Worm (Caenorhabditis elegans) whole organism, young adult: ENCODE data around the gene F14D2.7.

ENCODE experiments used
- B0019.2 ChIP-seq: fragments of 200-800 bp; sonication (Bioruptor generic); conservative IDR thresholded peaks from 2 replicates; pipeline ENCODE4 v1.3.6; 2022; ENCODE audit warnings: missing genetic modification reagents, missing genetic modification characterization, missing compliant biosample characterization
- B0035.1 ChIP-seq: sonication (generic microtip); optimal IDR thresholded peaks from 2 replicates; lab custom pipeline; 2016; ENCODE audit warnings: missing genetic modification characterization, mild to moderate bottlenecking, missing compliant biosample characterization, missing genotype, missing genetic modification reagents
- B0261.1 ChIP-seq: sonication (generic microtip); optimal IDR thresholded peaks from 2 replicates; lab custom pipeline; 2016; ENCODE audit warnings: mild to moderate bottlenecking, missing genetic modification characterization, moderate library complexity, missing compliant biosample characterization
- B0336.3 ChIP-seq: fragments of 200-800 bp; sonication (Bioruptor generic); IDR thresholded peaks from 2 replicates; pipeline ENCODE4 v1.3.6; 2022; ENCODE audit warnings: missing genetic modification characterization, missing compliant biosample characterization
- C06A6.2 ChIP-seq: fragments of 200-800 bp; sonication (Bioruptor generic); conservative IDR thresholded peaks from 2 replicates; pipeline ENCODE4 v1.3.6; 2022; ENCODE audit warnings: missing genetic modification characterization, missing compliant biosample characterization
- F57C9.4 ChIP-seq: sonication (generic microtip); optimal IDR thresholded peaks from 2 replicates; lab custom pipeline; 2017; ENCODE audit warnings: mild to moderate bottlenecking, missing genetic modification characterization, missing compliant biosample characterization
- T26A5.8 ChIP-seq: sonication (generic microtip); optimal IDR thresholded peaks from 2 replicates; lab custom pipeline; 2016; ENCODE audit warnings: missing genetic modification characterization, missing compliant biosample characterization
- Y53G8AR.9 ChIP-seq: fragments of 200-800 bp; sonication (Bioruptor generic); conservative IDR thresholded peaks from 2 replicates; pipeline ENCODE4 v1.3.6; 2022; ENCODE audit warnings: missing genetic modification reagents, missing genetic modification characterization, missing compliant biosample characterization
- athp-1 ChIP-seq: sonication (generic microtip); optimal IDR thresholded peaks from 2 replicates; lab custom pipeline; 2017; ENCODE audit warnings: mild to moderate bottlenecking, missing genetic modification characterization, missing compliant biosample characterization
- attf-6 ChIP-seq: fragments of 200-800 bp; sonication (Bioruptor generic); IDR thresholded peaks from 2 replicates; pipeline ENCODE4 v1.3.6; 2022; ENCODE audit warnings: missing genetic modification reagents, missing genetic modification characterization, missing compliant biosample characterization
- ceh-100 ChIP-seq: fragments of 200-800 bp; sonication (Bioruptor generic); IDR thresholded peaks from 2 replicates; pipeline ENCODE4 v1.3.6; 2022; ENCODE audit warnings: missing genetic modification reagents, missing genetic modification characterization, missing compliant biosample characterization
- dox-1 ChIP-seq: fragments of 200-800 bp; sonication (Bioruptor generic); IDR thresholded peaks from 2 replicates; pipeline ENCODE4 v1.3.6; 2022; ENCODE audit warnings: missing genetic modification reagents, missing genetic modification characterization, missing compliant biosample characterization
- efl-1 ChIP-seq: fragments of 150-350 bp; optimal IDR thresholded peaks from 2 replicates; lab custom pipeline; 2014; ENCODE audit warnings: missing biosample characterization, missing genetic modification reagents, missing genetic modification characterization
- him-1 ChIP-seq: sonication (generic microtip); optimal IDR thresholded peaks from 2 replicates; lab custom pipeline; 2016; ENCODE audit warnings: missing genotype, missing genetic modification reagents, missing genetic modification characterization, missing compliant biosample characterization
- hlh-12 ChIP-seq: sonication (generic microtip); optimal IDR thresholded peaks from 2 replicates; lab custom pipeline; 2016; ENCODE audit warnings: missing genetic modification characterization, missing compliant biosample characterization
- hlh-26 ChIP-seq: fragments of 200-800 bp; sonication (Bioruptor generic); conservative IDR thresholded peaks from 2 replicates; pipeline ENCODE4 v1.3.6; 2022; ENCODE audit warnings: missing genetic modification reagents, missing genetic modification characterization, missing compliant biosample characterization
- hmg-1.2 ChIP-seq: fragments of 200-800 bp; sonication (Bioruptor generic); IDR thresholded peaks from 2 replicates; pipeline ENCODE4 v1.3.6; 2022; ENCODE audit warnings: missing genetic modification reagents, missing genetic modification characterization, missing compliant biosample characterization
- hsf-1 ChIP-seq: fragments of 200-800 bp; sonication (Bioruptor generic); IDR thresholded peaks from 2 replicates; pipeline ENCODE4 v1.3.6; 2022; ENCODE audit warnings: missing genetic modification reagents, missing genetic modification characterization, missing compliant biosample characterization
- let-526 ChIP-seq: fragments of 200-800 bp; sonication (Bioruptor generic); IDR thresholded peaks from 2 replicates; pipeline ENCODE4 v1.3.6; 2022; ENCODE audit warnings: missing genetic modification reagents, missing genetic modification characterization, missing compliant biosample characterization
- lin-26 ChIP-seq: fragments of 200-800 bp; sonication (Bioruptor generic); IDR thresholded peaks from 2 replicates; pipeline ENCODE4 v1.3.6; 2022; ENCODE audit warnings: missing genetic modification reagents, missing genetic modification characterization, missing compliant biosample characterization
- lin-35 ChIP-seq, 3 experiments: fragments of 150-350 bp in 2 of 3; sonication (generic microtip) in 1 of 3; optimal IDR thresholded peaks; 2 replicates each; lab custom pipeline; 2014 to 2018; ENCODE audit warnings: missing biosample characterization in 3 of 3, missing genetic modification characterization in 3 of 3, missing genetic modification reagents in 3 of 3
- lsy-27 ChIP-seq: sonication (generic microtip); optimal IDR thresholded peaks from 2 replicates; lab custom pipeline; 2017; ENCODE audit warnings: missing genetic modification characterization, mild to moderate bottlenecking, missing compliant biosample characterization, antibody characterized with exemption, missing genotype, borderline replicate concordance; ENCODE audit not compliant: insufficient read depth
- mel-28 ChIP-seq: sonication (generic microtip); optimal IDR thresholded peaks from 2 replicates; lab custom pipeline; 2016; ENCODE audit warnings: borderline replicate concordance, mild to moderate bottlenecking, missing genetic modification characterization, missing compliant biosample characterization
- mxl-1 ChIP-seq: sonication (generic microtip); optimal IDR thresholded peaks from 2 replicates; lab custom pipeline; 2016; ENCODE audit warnings: missing genetic modification characterization, missing compliant biosample characterization
- nhr-179 ChIP-seq: sonication (generic microtip); optimal IDR thresholded peaks from 2 replicates; lab custom pipeline; 2016; ENCODE audit warnings: mild to moderate bottlenecking, missing genetic modification characterization, missing compliant biosample characterization
- nhr-27 ChIP-seq: fragments of 200-800 bp; sonication (Bioruptor generic); optimal IDR thresholded peaks from 2 replicates; lab custom pipeline; 2018; ENCODE audit warnings: mild to moderate bottlenecking, missing genetic modification characterization, moderate library complexity, missing compliant biosample characterization
- pha-4 ChIP-seq: fragments of 150-350 bp; sonication (generic microtip); optimal IDR thresholded peaks from 2 replicates; lab custom pipeline; 2014; ENCODE audit warnings: missing biosample characterization, missing genetic modification reagents, missing genetic modification characterization
- rcor-1 ChIP-seq: fragments of 200-800 bp; sonication (Bioruptor generic); IDR thresholded peaks from 2 replicates; pipeline ENCODE4 v1.3.6; 2022; ENCODE audit warnings: missing genetic modification reagents, missing genetic modification characterization, missing compliant biosample characterization
- rpc-1 ChIP-seq, 2 experiments: fragments of 150-350 bp in 1 of 2; sonication (generic microtip) in 1 of 2; optimal IDR thresholded peaks; 2 replicates each; lab custom pipeline; 2014 to 2018; ENCODE audit warnings: missing biosample characterization in 1 of 2, missing genetic modification characterization in 1 of 2, missing genetic modification reagents in 1 of 2, missing genotype in 1 of 2
- sea-2 ChIP-seq: fragments of 200-800 bp; sonication (Bioruptor generic); IDR thresholded peaks from 2 replicates; pipeline ENCODE4 v1.3.6; 2022; ENCODE audit warnings: missing genetic modification characterization, missing compliant biosample characterization
- snpc-4 ChIP-seq, 5 experiments: fragments of 150-350 bp in 1 of 5; sonication (generic microtip) in 4 of 5; optimal IDR thresholded peaks; 2 replicates each; lab custom pipeline; 2014 to 2018; ENCODE audit warnings: missing genetic modification characterization in 5 of 5, missing biosample characterization in 3 of 5, antibody characterized with exemption in 2 of 5, mild to moderate bottlenecking in 2 of 5, missing compliant biosample characterization in 2 of 5, missing genotype in 2 of 5, moderate library complexity in 2 of 5, missing genetic modification reagents in 1 of 5
- tbx-9 ChIP-seq: sonication (generic microtip); optimal IDR thresholded peaks from 2 replicates; lab custom pipeline; 2016; ENCODE audit warnings: borderline replicate concordance, missing genetic modification characterization, inconsistent platforms, missing compliant biosample characterization
- zfh-2 ChIP-seq: fragments of 200-800 bp; sonication (Bioruptor generic); conservative IDR thresholded peaks from 2 replicates; pipeline ENCODE4 v1.3.6; 2022; ENCODE audit warnings: missing genetic modification reagents, missing genetic modification characterization, missing compliant biosample characterization
- zim-3 ChIP-seq: sonication (generic microtip); optimal IDR thresholded peaks from 2 replicates; lab custom pipeline; 2017; ENCODE audit warnings: mild to moderate bottlenecking, missing genetic modification characterization, moderate library complexity, missing compliant biosample characterization
- ztf-18 ChIP-seq: sonication (generic microtip); optimal IDR thresholded peaks from 2 replicates; lab custom pipeline; 2016; ENCODE audit warnings: missing genotype, mild to moderate bottlenecking, missing genetic modification characterization, missing compliant biosample characterization
- ztf-28 ChIP-seq: fragments of 200-800 bp; sonication (Bioruptor generic); IDR thresholded peaks from 2 replicates; pipeline ENCODE4 v1.3.6; 2022; ENCODE audit warnings: missing genetic modification reagents, missing genetic modification characterization, missing compliant biosample characterization
- ztf-6 ChIP-seq: fragments of 200-800 bp; sonication (Bioruptor generic); IDR thresholded peaks from 2 replicates; pipeline ENCODE4 v1.3.6; 2022; ENCODE audit warnings: missing genetic modification reagents, missing genetic modification characterization, missing compliant biosample characterization

F14D2.7 gene

DNA sequence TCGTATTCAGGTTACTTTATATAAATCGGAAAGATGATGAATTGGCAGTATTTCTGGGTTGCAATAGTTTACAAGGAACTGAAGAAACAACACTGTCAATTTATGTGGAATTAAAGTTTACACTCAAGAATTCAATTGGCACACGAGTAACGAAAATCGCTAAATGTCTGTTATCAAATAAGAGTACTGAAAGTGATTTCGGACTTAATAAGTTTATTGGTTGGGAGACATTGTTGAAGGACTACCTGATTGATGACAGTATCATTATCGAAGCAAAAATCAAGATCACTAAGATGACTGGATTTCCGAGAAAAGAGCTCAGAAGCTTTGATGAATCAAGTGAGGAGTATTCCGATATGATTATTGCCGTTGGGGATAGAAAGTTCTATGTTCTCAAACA, 36.8 kb upstream of the F14D2.7 start:
- TF ChIP-seq C06A6.2 (GFP tag; lab: Robert Waterston, UW) (no peak), let-526 (GFP tag; lab: Robert Waterston, UW) (no peak), him-1 (tag; lab: Kevin White, UChicago) (no peak), hsf-1 (GFP tag; lab: Robert Waterston, UW) (no peak), mxl-1 (tag; lab: Kevin White, UChicago) (no peak), pha-4 (tag; lab: Kevin White, UChicago) (no peak), B0261.1 (tag; lab: Kevin White, UChicago) (no peak), athp-1 (no peak), efl-1 (GFP tag; lab: Kevin White, UChicago) (no peak), Y53G8AR.9 (GFP tag; lab: Robert Waterston, UW) (no peak), dox-1 (no peak), B0019.2 (no peak), nhr-27 (tag; lab: Kevin White, UChicago) (no peak), hlh-12 (tag; lab: Kevin White, UChicago) (no peak)

ce11 chrII:3374779-3375178, 36.3 kb upstream of the F14D2.7 start, which contains the start of gene bath-10:
Gene bath-10 (plus strand): TSS chrII:3375079.
- TF ChIP-seq T26A5.8 (tag; lab: Kevin White, UChicago), result no peak
- TF ChIP-seq nhr-179, result no peak
- TF ChIP-seq rpc-1 (optimal IDR thresholded peaks at IDR 0.05; lab: Kevin White, UChicago), result no peak
- no peak for TF ChIP-seq rpc-1 (tag; optimal IDR thresholded peaks at IDR 0.05; lab: Kevin White, UChicago)
- no peak for TF ChIP-seq hlh-26 (GFP tag; lab: Robert Waterston, UW)
- TF ChIP-seq hmg-1.2, result no peak
- TF ChIP-seq C06A6.2 (GFP tag; lab: Robert Waterston, UW), result no peak
- TF ChIP-seq sea-2 (GFP tag; lab: Robert Waterston, UW), result no peak
- TF ChIP-seq zim-3, result no peak

DNA sequence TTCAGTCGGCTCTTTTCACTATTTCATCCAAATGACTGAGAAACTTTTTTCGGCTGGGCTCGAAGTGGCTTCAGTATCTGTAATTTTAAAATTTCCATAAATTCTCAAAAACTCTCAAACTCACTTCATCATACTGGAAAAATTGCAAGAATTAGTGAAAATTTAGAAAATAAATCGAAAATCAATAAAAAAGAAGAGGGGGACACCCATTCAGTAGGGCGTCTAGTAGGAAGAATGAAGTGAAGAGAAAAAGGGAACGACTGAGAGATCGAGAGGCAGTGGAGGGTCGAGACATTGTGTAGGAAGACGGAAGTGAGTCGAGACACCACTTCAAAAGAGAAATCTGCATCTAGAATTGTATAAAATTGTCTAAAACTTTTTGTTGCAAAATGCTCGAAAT, 35.4 kb upstream of the F14D2.7 start:
- TF ChIP-seq B0336.3 (GFP tag; lab: Robert Waterston, UW) (no peak), lsy-27 (tag; lab: Kevin White, UChicago) (no peak), snpc-4 (GFP tag; optimal IDR thresholded peaks at IDR 0.05; lab: Kevin White, UChicago) (no peak), snpc-4 (tag; optimal IDR thresholded peaks at IDR 0.05; lab: Kevin White, UChicago) (no peak), nhr-27 (tag; lab: Kevin White, UChicago) (no peak), F57C9.4 (tag; lab: Kevin White, UChicago) (no peak), attf-6 (no peak), rcor-1 (GFP tag; lab: Robert Waterston, UW) (no peak)
- TF ChIP-seq, all 124 proteins: peak for 0

- TF ChIP-seq mxl-1 (tag; lab: Kevin White, UChicago) (no peak), zfh-2 (GFP tag; lab: Robert Waterston, UW) (no peak), ztf-6 (no peak), hmg-1.2 (no peak), ceh-100 (no peak), let-526 (GFP tag; lab: Robert Waterston, UW) (no peak), hlh-12 (tag; lab: Kevin White, UChicago) (no peak), zim-3 (no peak), ztf-18 (tag; lab: Kevin White, UChicago) (no peak), ztf-28 (GFP tag; lab: Robert Waterston, UW) (no peak), lin-35 (GFP tag; optimal IDR thresholded peaks at IDR 0.05; lab: Kevin White, UChicago) (no peak), mel-28 (no peak), lin-26 (no peak), tbx-9 (tag; lab: Kevin White, UChicago) (no peak), B0035.1 (tag; lab: Kevin White, UChicago) (no peak)
Measured at ce11 chrII:3371010-3371409, 32.6 kb upstream of the F14D2.7 start, which contains the start of gene bath-23. Gene bath-23 (plus strand): TSS chrII:3371310.
